Fruit fly (Drosophila melanogaster) ovary, adult (tissue): ENCODE results near the gene Ski6.

Source experiments
- CG17801 ChIP-seq: fragments of 200-800 bp; optimal IDR thresholded peaks from 2 replicates; lab custom pipeline; 2019; ENCODE audit warnings: missing biosample characterization, mild to moderate bottlenecking, missing genetic modification characterization, moderate library complexity; ENCODE audit not compliant: partially characterized antibody

Ski6 gene

DNA sequence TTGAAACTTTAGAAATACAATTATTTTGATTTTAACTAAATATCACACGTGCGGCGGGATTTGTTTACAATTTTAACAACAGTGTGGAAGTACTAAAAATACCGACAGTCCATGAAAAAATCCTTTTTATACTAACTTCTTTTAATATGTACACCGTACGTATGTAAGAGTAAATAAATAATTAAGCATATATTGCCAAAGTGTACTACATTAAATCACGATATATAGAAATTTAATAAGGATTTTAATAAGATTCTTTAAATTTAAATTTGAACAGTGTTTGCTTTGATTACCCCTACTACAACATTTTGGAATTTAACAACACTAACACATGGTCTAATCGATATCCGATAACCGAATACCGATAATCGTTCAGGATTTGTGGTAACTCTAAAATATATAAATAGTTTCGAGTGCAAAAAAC is at the start of gene Ski6, which contains the start of gene CG16812:
TSS of gene Ski6 (minus strand) at position 205 of the 424 bp plus-strand sequence.
TSS of gene CG16812 (plus strand) at position 363 of the 424 bp plus-strand sequence.
- TF ChIP-seq CG17801 (GFP tag; lab: Kevin White, UChicago), result peak; percentile 71

DNA sequence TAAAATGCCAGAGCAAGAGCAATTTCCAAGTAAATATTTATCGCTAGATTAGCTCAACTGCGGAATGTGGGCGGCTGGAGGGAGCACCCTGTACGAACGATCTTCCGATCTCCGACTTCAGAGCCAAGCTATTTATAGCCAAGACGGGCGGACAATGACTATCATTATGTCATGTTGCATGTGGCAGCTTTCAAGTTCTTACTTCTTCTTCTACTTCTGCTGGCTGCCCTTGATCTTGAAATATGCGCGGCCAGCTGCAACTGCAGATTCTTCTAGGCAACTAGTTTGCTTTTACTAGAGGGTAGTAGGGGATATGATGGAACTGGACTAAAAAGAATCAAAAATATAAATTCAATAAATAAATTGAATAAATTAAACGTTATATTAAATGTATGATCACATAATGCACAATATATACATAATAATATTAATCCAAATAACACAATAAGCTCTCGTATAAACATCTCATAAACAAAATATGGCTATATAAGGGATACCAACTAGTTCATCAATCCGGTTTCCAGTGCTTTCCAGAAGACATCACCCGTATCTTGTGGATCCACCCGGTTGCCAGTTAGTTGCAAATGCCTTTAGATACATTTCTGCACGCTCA is 45.9 kb upstream of the Ski6 start:
- TF ChIP-seq CG17801 (GFP tag; lab: Kevin White, UChicago), result no peak

- TF ChIP-seq CG17801 (GFP tag; lab: Kevin White, UChicago), result no peak
These were observed 44.4 kb upstream of the Ski6 start for dm6 chr2L:13266627-13267026.

DNA sequence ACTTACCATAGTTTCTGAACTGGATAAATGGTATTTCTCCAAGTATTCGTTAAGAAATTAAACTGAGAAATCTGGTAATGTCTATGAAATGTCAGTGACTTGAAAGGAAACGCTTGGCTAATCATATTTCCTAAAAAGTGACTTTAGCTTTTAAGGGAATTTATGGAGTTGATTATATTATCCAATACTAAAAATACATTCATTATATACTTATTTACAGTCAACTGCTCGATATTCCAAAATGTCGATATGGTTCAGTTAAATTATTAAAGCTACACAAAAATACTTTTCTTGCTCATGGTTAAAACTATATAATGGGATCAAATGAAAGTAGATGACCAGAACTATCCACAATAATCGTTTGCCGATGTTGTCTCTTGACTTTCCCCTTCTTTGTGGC is 43.5 kb upstream of the Ski6 start, which contains the start of gene CG31848:
TSS of gene CG31848 (minus strand) at position 101 of the 400 bp plus-strand sequence.
- no peak for TF ChIP-seq CG17801 (GFP tag; lab: Kevin White, UChicago)

dm6 chr2L:13260740-13261139 is 38.5 kb upstream of the Ski6 start, which contains the start of gene CG44085:
CG44085 (plus strand) TSS chr2L:13261008.
- TF ChIP-seq CG17801 (GFP tag; lab: Kevin White, UChicago), result no peak

- no peak for TF ChIP-seq CG17801 (GFP tag; lab: Kevin White, UChicago)
These were observed 37.4 kb upstream of the Ski6 start, which contains the start of gene CG31730 for dm6 chr2L:13259643-13260042. CG31730 (minus strand) TSS chr2L:13259743.

dm6 chr2L:13258702-13259101 is 36.5 kb upstream of the Ski6 start:
- TF ChIP-seq CG17801 (GFP tag; lab: Kevin White, UChicago), result no peak

dm6 chr2L:13257177-13257576 is 34.9 kb upstream of the Ski6 start, which contains the start of gene Naa20B:
Naa20B (plus strand) TSS chr2L:13257477.
- TF ChIP-seq CG17801 (GFP tag; lab: Kevin White, UChicago), result no peak

DNA sequence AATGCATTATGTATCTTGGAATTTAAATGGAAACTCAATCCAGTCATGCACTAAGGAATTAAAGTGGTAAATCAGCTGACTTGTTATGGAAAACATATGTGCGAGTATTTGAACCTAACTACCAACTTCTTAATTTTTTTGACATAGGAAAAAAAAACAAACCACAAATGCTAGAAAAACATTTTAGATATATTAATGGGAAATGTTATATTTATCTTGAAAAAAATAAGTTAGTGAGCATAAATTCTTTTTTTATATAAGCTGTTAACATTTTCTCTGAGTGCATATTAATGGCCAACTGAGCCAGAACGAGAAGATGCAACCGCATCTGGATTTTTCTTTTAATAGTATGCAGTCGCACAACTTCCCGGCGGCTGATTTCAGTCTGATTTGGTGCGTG is 28.9 kb upstream of the Ski6 start:
- TF ChIP-seq CG17801 (GFP tag; lab: Kevin White, UChicago), result no peak

DNA sequence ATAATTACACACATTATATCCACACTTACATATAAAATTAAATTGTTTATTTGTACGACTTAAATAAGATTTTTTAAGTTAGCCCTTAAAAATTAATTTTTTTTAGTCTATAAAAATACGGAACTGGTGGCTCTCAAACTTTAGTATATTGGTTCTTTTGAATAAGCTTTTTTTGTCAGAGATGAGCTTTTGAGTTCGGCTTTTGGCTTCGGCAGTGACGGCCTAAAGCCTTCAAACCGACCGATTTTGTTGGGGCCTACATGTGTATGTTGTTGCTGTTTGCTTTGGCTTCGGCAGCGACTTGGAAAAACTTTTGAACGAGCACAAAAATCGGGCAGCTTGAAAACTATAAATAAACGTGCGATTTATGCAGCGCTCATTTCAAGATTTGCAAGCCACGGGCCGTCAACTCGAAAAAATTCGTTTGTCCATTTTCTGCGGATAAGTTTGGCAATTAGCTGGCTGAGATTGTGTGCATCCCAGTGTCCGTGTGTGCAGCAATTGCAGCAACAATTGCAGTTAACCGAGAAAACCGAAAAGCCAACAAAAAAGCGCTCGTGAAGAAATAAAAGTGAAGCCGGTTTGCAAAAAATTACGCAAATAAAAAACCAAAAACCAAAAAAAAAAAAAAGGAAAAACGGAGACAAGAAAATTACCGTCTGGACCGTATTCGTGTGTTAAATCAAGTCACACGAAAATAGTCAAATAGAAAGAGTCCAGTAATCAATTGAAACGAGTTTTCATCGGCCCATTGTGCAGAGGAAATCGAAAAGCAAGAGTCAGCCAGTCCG is 23.8 kb upstream of the Ski6 start, which contains the start of gene CG16820:
TSS of gene CG16820 (plus strand) at position 378 of the 791 bp plus-strand sequence.
- TF ChIP-seq CG17801 (GFP tag; lab: Kevin White, UChicago), result no peak

dm6 chr2L:13244759-13245308 is 22.6 kb upstream of the Ski6 start:
- no peak for TF ChIP-seq CG17801 (GFP tag; lab: Kevin White, UChicago)

dm6 chr2L:13239689-13240088 is 17.5 kb upstream of the Ski6 start, which contains the start of gene Jhbp13:
Jhbp13 (plus strand) TSS chr2L:13239989.
- TF ChIP-seq CG17801 (GFP tag; lab: Kevin White, UChicago), result no peak

- TF ChIP-seq CG17801 (GFP tag; lab: Kevin White, UChicago), result no peak
These were observed 14.0 kb upstream of the Ski6 start, which contains the start of gene Jhbp14 for dm6 chr2L:13236194-13236593. Jhbp14 (plus strand) TSS chr2L:13236494.

dm6 chr2L:13234610-13235489 is 12.6 kb upstream of the Ski6 start, which contains the start of gene Mabi:
Mabi (minus strand) TSS chr2L:13234660.
- TF ChIP-seq CG17801 (GFP tag; lab: Kevin White, UChicago), result no peak
